Worm (Caenorhabditis elegans): ENCODE measurements around the gene vwa-8.

The vwa-8 gene

ce11 chrX:13009645-13010044, 18.4 kb downstream of the vwa-8 start:
- TF ChIP-seq mep-1 (tag; optimal IDR thresholded peaks at IDR 0.05) (peak; percentile 16), nhr-25 (tag; optimal IDR thresholded peaks at IDR 0.05; ENCODE audit: borderline replicate concordance, insufficient read depth) (peak; percentile 96), hlh-30 (tag; optimal IDR thresholded peaks at IDR 0.05; ENCODE audit: insufficient read depth) (peak; percentile 35), duxl-1 (tag; optimal IDR thresholded peaks at IDR 0.05; ENCODE audit: poor library complexity) (no peak)

ce11 chrX:13011897-13012296, 20.6 kb downstream of the vwa-8 start:
- TF ChIP-seq nhr-11 (tag; optimal IDR thresholded peaks at IDR 0.05) (no peak), unc-62 (GFP tag; optimal IDR thresholded peaks at IDR 0.05 in 1 of 2) (peak in 1 of 2 experiments; percentile 43), unc-62 (tag; optimal IDR thresholded peaks at IDR 0.05) (no peak)

ce11 chrX:13014341-13014740, 23.1 kb downstream of the vwa-8 start:
- TF ChIP-seq mep-1 (tag; optimal IDR thresholded peaks at IDR 0.05): peak; percentile 12
- no peak for TF ChIP-seq zip-11 (GFP tag; IDR thresholded peaks at IDR 0.05)
- no peak for TF ChIP-seq daf-8 (GFP tag; IDR thresholded peaks at IDR 0.05)
- TF ChIP-seq nhr-10 (tag; optimal IDR thresholded peaks at IDR 0.05): no peak
- TF ChIP-seq nhr-28 (tag; optimal IDR thresholded peaks at IDR 0.05): peak; percentile 33
- TF ChIP-seq unc-62 (GFP tag; optimal IDR thresholded peaks at IDR 0.05 in 1 of 2): peak in 1 of 2 experiments; percentile 81
- no peak for TF ChIP-seq unc-62 (tag; optimal IDR thresholded peaks at IDR 0.05)
- no peak for TF ChIP-seq saeg-2 (GFP tag; IDR thresholded peaks at IDR 0.05)
- TF ChIP-seq ceh-82 (tag; optimal IDR thresholded peaks at IDR 0.05): no peak
- no peak for TF ChIP-seq daf-16 (GFP tag; optimal IDR thresholded peaks at IDR 0.05)
- no peak for TF ChIP-seq daf-16 (tag; optimal IDR thresholded peaks at IDR 0.05)
- TF ChIP-seq madf-9 (GFP tag; conservative IDR thresholded peaks at IDR 0.05): no peak
- TF ChIP-seq nhr-111 (GFP tag; optimal IDR thresholded peaks at IDR 0.05): no peak
- peak; percentile 80 for TF ChIP-seq nhr-25 (tag; optimal IDR thresholded peaks at IDR 0.05; ENCODE audit: borderline replicate concordance, insufficient read depth)
- no peak for TF ChIP-seq vab-7 (GFP tag; IDR thresholded peaks at IDR 0.05)

ce11 chrX:13016290-13016689, 25.0 kb downstream of the vwa-8 start:
- TF ChIP-seq nhr-25 (tag; optimal IDR thresholded peaks at IDR 0.05; ENCODE audit: borderline replicate concordance, insufficient read depth): peak; percentile 14
- no peak for TF ChIP-seq ceh-28 (tag; optimal IDR thresholded peaks at IDR 0.05)
- TF ChIP-seq aha-1 (tag): peak; percentile 31
- TF ChIP-seq hlh-30 (tag; optimal IDR thresholded peaks at IDR 0.05; ENCODE audit: insufficient read depth): no peak
- TF ChIP-seq ZK546.5 (tag; optimal IDR thresholded peaks at IDR 0.05): no peak
- no peak for TF ChIP-seq rbr-2 (tag; optimal IDR thresholded peaks at IDR 0.05)
- no peak for TF ChIP-seq dmd-9 (GFP tag; IDR thresholded peaks at IDR 0.05)

ce11 chrX:13021446-13021845, 30.2 kb downstream of the vwa-8 start:
- TF ChIP-seq set-16 (GFP tag; IDR thresholded peaks at IDR 0.05): no peak
- no peak for TF ChIP-seq F49E8.2 (tag; optimal IDR thresholded peaks at IDR 0.05; ENCODE audit: borderline replicate concordance)
- TF ChIP-seq hmg-1.1 (GFP tag; IDR thresholded peaks at IDR 0.05): no peak
- no peak for TF ChIP-seq aly-2 (tag; optimal IDR thresholded peaks at IDR 0.05)
- no peak for TF ChIP-seq unc-62 (GFP tag; optimal IDR thresholded peaks at IDR 0.05 in 1 of 2)
- TF ChIP-seq unc-62 (tag; optimal IDR thresholded peaks at IDR 0.05): no peak
- TF ChIP-seq dve-1 (tag; optimal IDR thresholded peaks at IDR 0.05; ENCODE audit: insufficient read depth): no peak
- no peak for TF ChIP-seq ceh-32 (tag; optimal IDR thresholded peaks at IDR 0.05; ENCODE audit: poor library complexity)
- TF ChIP-seq hlh-30 (tag; optimal IDR thresholded peaks at IDR 0.05; ENCODE audit: insufficient read depth): no peak
- no peak for TF ChIP-seq ceh-28 (tag; optimal IDR thresholded peaks at IDR 0.05)

- TF ChIP-seq nhr-102 (tag; optimal IDR thresholded peaks at IDR 0.05) (no peak), ceh-82 (tag; optimal IDR thresholded peaks at IDR 0.05) (no peak), Y75B8A.6 (GFP tag; IDR thresholded peaks at IDR 0.05) (no peak), zfp-3 (GFP tag; conservative IDR thresholded peaks at IDR 0.05) (no peak), dmd-8 (GFP tag; IDR thresholded peaks at IDR 0.05) (no peak), nhr-28 (tag; optimal IDR thresholded peaks at IDR 0.05) (no peak), jun-1 (tag; optimal IDR thresholded peaks at IDR 0.05) (no peak), ceh-44 (GFP tag; IDR thresholded peaks at IDR 0.05) (no peak), snpc-4 (tag; optimal IDR thresholded peaks at IDR 0.05) (no peak), skn-1 (tag; optimal IDR thresholded peaks at IDR 0.05) (no peak), gei-8 (GFP tag; optimal IDR thresholded peaks at IDR 0.05) (no peak), daf-19 (GFP tag; conservative IDR thresholded peaks at IDR 0.05) (no peak), Y5F2A.4 (GFP tag; optimal IDR thresholded peaks at IDR 0.05) (no peak)
These were observed 41.3 kb downstream of the vwa-8 start, which contains the start of gene npr-10 for ce11 chrX:13032610-13033009. Gene npr-10, minus strand, starts transcription at chrX:13032710.

Measured in whole organism, L4 larva.